Worm (Caenorhabditis elegans) whole organism, L4 larva: ENCODE data around the gene ndx-6.

Experiments
- D1046.2 ChIP-seq: fragments of 200-800 bp; sonication (Bioruptor generic); IDR thresholded peaks from 2 replicates; pipeline ENCODE4 v1.3.6; 2022; ENCODE audit warnings: missing genetic modification characterization, missing compliant biosample characterization
- F37D6.2 ChIP-seq: sonication (generic microtip); optimal IDR thresholded peaks from 2 replicates; lab custom pipeline; 2016; ENCODE audit warnings: mild to moderate bottlenecking, missing genetic modification characterization, missing compliant biosample characterization
- F44E2.7 ChIP-seq: fragments of 200-800 bp; sonication (Bioruptor generic); IDR thresholded peaks from 2 replicates; pipeline ENCODE4 v2.1.2; 2022; ENCODE audit warnings: missing genetic modification characterization, missing compliant biosample characterization
- F49E8.2 ChIP-seq: sonication (generic microtip); optimal IDR thresholded peaks from 2 replicates; lab custom pipeline; 2016; ENCODE audit warnings: missing compliant biosample characterization, mild to moderate bottlenecking, missing genetic modification characterization, borderline replicate concordance
- R02D3.7 ChIP-seq: fragments of 150-350 bp; sonication (generic microtip); optimal IDR thresholded peaks from 3 replicates; lab custom pipeline; 2014; ENCODE audit warnings: missing biosample characterization, missing genetic modification characterization
- T26A8.4 ChIP-seq: fragments of 200-800 bp; sonication (Bioruptor generic); IDR thresholded peaks from 2 replicates; pipeline ENCODE4 v1.3.6; 2022; ENCODE audit warnings: missing genetic modification characterization, missing compliant biosample characterization
- Y48G9A.11 ChIP-seq: fragments of 200-800 bp; sonication (Bioruptor generic); IDR thresholded peaks from 2 replicates; pipeline ENCODE4 v1.3.6; 2022; ENCODE audit warnings: missing genetic modification reagents, missing genetic modification characterization, missing compliant biosample characterization
- Y75B8A.6 ChIP-seq: fragments of 200-800 bp; sonication (Bioruptor generic); IDR thresholded peaks from 2 replicates; pipeline ENCODE4 v1.3.6; 2022; ENCODE audit warnings: missing genetic modification reagents, missing genetic modification characterization, missing compliant biosample characterization
- ZK546.5 ChIP-seq, 2 experiments: sonication (generic microtip); optimal IDR thresholded peaks; 2 replicates each; lab custom pipeline; 2017; ENCODE audit warnings: missing biosample characterization in 2 of 2, missing genetic modification characterization in 2 of 2
- ama-1 ChIP-seq: fragments of 150-350 bp; optimal IDR thresholded peaks from 2 replicates; lab custom pipeline; 2014; ENCODE audit warnings: inconsistent platforms, mixed read lengths
- attf-4 ChIP-seq: sonication (generic microtip); optimal IDR thresholded peaks from 3 replicates; lab custom pipeline; 2017; ENCODE audit warnings: missing biosample characterization, missing genetic modification characterization
- ceh-28 ChIP-seq: fragments of 150-350 bp; optimal IDR thresholded peaks from 2 replicates; lab custom pipeline; 2014; ENCODE audit warnings: missing biosample characterization, missing genetic modification reagents, missing genetic modification characterization
- ces-1 ChIP-seq: fragments of 150-350 bp; sonication (generic microtip); optimal IDR thresholded peaks from 4 replicates; lab custom pipeline; 2014; ENCODE audit warnings: missing biosample characterization, missing genetic modification reagents, missing genetic modification characterization
- cey-2 ChIP-seq: sonication (generic microtip); optimal IDR thresholded peaks from 3 replicates; lab custom pipeline; 2017; ENCODE audit warnings: missing genetic modification characterization, mild to moderate bottlenecking, missing compliant biosample characterization, antibody characterized with exemption, borderline replicate concordance; ENCODE audit not compliant: insufficient read depth
- ctbp-1 ChIP-seq: fragments of 200-800 bp; sonication (Bioruptor generic); IDR thresholded peaks from 2 replicates; pipeline ENCODE4 v1.3.6; 2022; ENCODE audit warnings: missing genetic modification reagents, missing genetic modification characterization, missing compliant biosample characterization
- daf-12 ChIP-seq: fragments of 150-350 bp; optimal IDR thresholded peaks from 2 replicates; lab custom pipeline; 2014; ENCODE audit warnings: missing biosample characterization, missing genetic modification reagents, missing genetic modification characterization
- daf-19 ChIP-seq: fragments of 200-800 bp; sonication (Bioruptor generic); conservative IDR thresholded peaks from 2 replicates; pipeline ENCODE4 v1.3.6; 2022; ENCODE audit warnings: missing genetic modification characterization, missing compliant biosample characterization
- dmd-9 ChIP-seq: fragments of 200-800 bp; sonication (Bioruptor generic); IDR thresholded peaks from 2 replicates; pipeline ENCODE4 v1.3.6; 2022; ENCODE audit warnings: missing genetic modification reagents, missing genetic modification characterization, missing compliant biosample characterization
- duxl-1 ChIP-seq: sonication (generic microtip); optimal IDR thresholded peaks from 2 replicates; lab custom pipeline; 2016; ENCODE audit warnings: mild to moderate bottlenecking, missing genetic modification characterization, moderate library complexity, missing compliant biosample characterization; ENCODE audit not compliant: poor library complexity
- dve-1 ChIP-seq: sonication (generic microtip); optimal IDR thresholded peaks from 2 replicates; lab custom pipeline; 2017; ENCODE audit warnings: antibody characterized with exemption, mild to moderate bottlenecking, missing genetic modification characterization, missing compliant biosample characterization; ENCODE audit not compliant: insufficient read depth
- egl-43 ChIP-seq: fragments of 200-800 bp; sonication (Bioruptor generic); IDR thresholded peaks from 2 replicates; pipeline ENCODE4 v1.3.6; 2022; ENCODE audit warnings: missing genetic modification reagents, missing genetic modification characterization, missing compliant biosample characterization
- fkh-10 ChIP-seq: fragments of 150-350 bp; optimal IDR thresholded peaks from 2 replicates; lab custom pipeline; 2014; ENCODE audit warnings: missing biosample characterization, missing genetic modification reagents, missing genetic modification characterization
- gei-8 ChIP-seq: fragments of 200-800 bp; sonication (Bioruptor generic); optimal IDR thresholded peaks from 2 replicates; lab custom pipeline; 2018; ENCODE audit warnings: mild to moderate bottlenecking, missing genetic modification characterization, missing compliant biosample characterization
- hlh-11 ChIP-seq: fragments of 200-800 bp; sonication (Bioruptor generic); optimal IDR thresholded peaks from 2 replicates; lab custom pipeline; 2018; ENCODE audit warnings: mild to moderate bottlenecking, missing genetic modification characterization, missing compliant biosample characterization
- lin-13 ChIP-seq: fragments of 150-350 bp; optimal IDR thresholded peaks from 2 replicates; lab custom pipeline; 2014; ENCODE audit warnings: missing biosample characterization, missing genetic modification reagents, missing genetic modification characterization
- lin-38 ChIP-seq: fragments of 200-800 bp; sonication (Bioruptor generic); IDR thresholded peaks from 2 replicates; pipeline ENCODE4 v1.3.6; 2022; ENCODE audit warnings: missing genetic modification reagents, missing genetic modification characterization, missing compliant biosample characterization
- lin-39 ChIP-seq: fragments of 150-350 bp; optimal IDR thresholded peaks from 2 replicates; lab custom pipeline; 2014; ENCODE audit warnings: missing biosample characterization, missing genetic modification reagents, missing genetic modification characterization
- lir-3 ChIP-seq: sonication (generic microtip); optimal IDR thresholded peaks from 2 replicates; lab custom pipeline; 2016; ENCODE audit warnings: mild to moderate bottlenecking, missing genetic modification characterization, missing compliant biosample characterization
- madf-5 ChIP-seq, 2 experiments: fragments of 200-800 bp; sonication (Bioruptor generic); IDR thresholded peaks; 2 replicates each; pipeline ENCODE4 v1.3.6; 2022; ENCODE audit warnings: missing compliant biosample characterization in 2 of 2, missing genetic modification characterization in 2 of 2
- madf-9 ChIP-seq: fragments of 200-800 bp; sonication (Bioruptor generic); conservative IDR thresholded peaks from 2 replicates; pipeline ENCODE4 v1.3.6; 2022; ENCODE audit warnings: missing genetic modification reagents, missing genetic modification characterization, missing compliant biosample characterization
- mep-1 ChIP-seq: fragments of 150-350 bp; sonication (generic microtip); optimal IDR thresholded peaks from 3 replicates; lab custom pipeline; 2014; ENCODE audit warnings: missing biosample characterization, missing genetic modification characterization
- mxl-2 ChIP-seq: fragments of 200-800 bp; sonication (Bioruptor generic); conservative IDR thresholded peaks from 2 replicates; pipeline ENCODE4 v1.3.6; 2022; ENCODE audit warnings: missing genetic modification reagents, missing genetic modification characterization, missing compliant biosample characterization
- nhr-11 ChIP-seq: fragments of 150-350 bp; optimal IDR thresholded peaks from 2 replicates; lab custom pipeline; 2014; ENCODE audit warnings: missing biosample characterization, missing genetic modification characterization
- nhr-111 ChIP-seq: fragments of 200-800 bp; sonication (Bioruptor generic); optimal IDR thresholded peaks from 2 replicates; lab custom pipeline; 2018; ENCODE audit warnings: mild to moderate bottlenecking, missing genetic modification characterization, missing compliant biosample characterization
- nhr-28 ChIP-seq: fragments of 150-350 bp; optimal IDR thresholded peaks from 2 replicates; lab custom pipeline; 2014; ENCODE audit warnings: missing biosample characterization, missing genetic modification characterization
- nhr-42 ChIP-seq: fragments of 200-800 bp; sonication (Bioruptor generic); IDR thresholded peaks from 2 replicates; pipeline ENCODE4 v1.3.6; 2022; ENCODE audit warnings: missing genetic modification characterization, missing compliant biosample characterization
- nhr-6 ChIP-seq: fragments of 150-350 bp; optimal IDR thresholded peaks from 2 replicates; lab custom pipeline; 2014; ENCODE audit warnings: missing biosample characterization, missing genetic modification characterization
- pha-4 ChIP-seq, 2 experiments: fragments of 150-350 bp in 1 of 2; fragments of 200-800 bp in 1 of 2; sonication (Bioruptor generic) in 1 of 2; IDR thresholded peaks in 1 of 2; optimal IDR thresholded peaks in 1 of 2; 2 replicates each; pipeline versions ENCODE4 v1.3.6 to Lab custom; 2014 to 2022; ENCODE audit warnings: missing genetic modification characterization in 2 of 2, missing genetic modification reagents in 2 of 2, missing biosample characterization in 1 of 2, missing compliant biosample characterization in 1 of 2
- rbr-2 ChIP-seq: sonication (generic microtip); optimal IDR thresholded peaks from 2 replicates; lab custom pipeline; 2016; ENCODE audit warnings: missing genotype, missing genetic modification characterization, missing compliant biosample characterization
- skn-1 ChIP-seq: fragments of 150-350 bp; optimal IDR thresholded peaks from 2 replicates; lab custom pipeline; 2014; ENCODE audit warnings: missing biosample characterization, missing genetic modification characterization
- snpc-4 ChIP-seq: fragments of 150-350 bp; optimal IDR thresholded peaks from 2 replicates; lab custom pipeline; 2014; ENCODE audit warnings: missing biosample characterization, missing genetic modification characterization
- spr-3 ChIP-seq: fragments of 200-800 bp; sonication (Bioruptor generic); optimal IDR thresholded peaks from 2 replicates; lab custom pipeline; 2018; ENCODE audit warnings: mild to moderate bottlenecking, missing genetic modification characterization, missing compliant biosample characterization
- tag-97 ChIP-seq: fragments of 200-800 bp; sonication (Bioruptor generic); IDR thresholded peaks from 2 replicates; pipeline ENCODE4 v1.3.6; 2022; ENCODE audit warnings: missing genetic modification characterization, missing compliant biosample characterization
- unc-130 ChIP-seq: sonication (generic microtip); optimal IDR thresholded peaks from 2 replicates; lab custom pipeline; 2016; ENCODE audit warnings: missing genetic modification reagents, missing genetic modification characterization, missing compliant biosample characterization
- unc-62 ChIP-seq, 3 experiments: fragments of 150-350 bp in 1 of 3; sonication (generic microtip); optimal IDR thresholded peaks in 2 of 3; peaks in 1 of 3; 1 replicate in 1 of 3; 2 replicates in 2 of 3; lab custom pipeline; 2014 to 2017; ENCODE audit warnings: missing biosample characterization in 3 of 3, missing genetic modification characterization in 3 of 3, missing genetic modification reagents in 3 of 3, missing genotype in 1 of 3
- zfp-2 ChIP-seq: sonication (generic microtip); optimal IDR thresholded peaks from 2 replicates; lab custom pipeline; 2016; ENCODE audit warnings: mild to moderate bottlenecking, missing genetic modification characterization, missing compliant biosample characterization
- zfp-3 ChIP-seq: fragments of 200-800 bp; sonication (Bioruptor generic); conservative IDR thresholded peaks from 2 replicates; pipeline ENCODE4 v1.3.6; 2022; ENCODE audit warnings: missing genetic modification reagents, missing genetic modification characterization, missing compliant biosample characterization
- zip-11 ChIP-seq: fragments of 200-800 bp; sonication (Bioruptor generic); IDR thresholded peaks from 2 replicates; pipeline ENCODE4 v1.3.6; 2022; ENCODE audit warnings: missing genetic modification characterization, missing compliant biosample characterization
- zip-2 ChIP-seq: fragments of 150-350 bp; optimal IDR thresholded peaks from 2 replicates; lab custom pipeline; 2014; ENCODE audit warnings: missing biosample characterization, missing genetic modification characterization
- ztf-11 ChIP-seq: fragments of 150-350 bp; optimal IDR thresholded peaks from 2 replicates; lab custom pipeline; 2014; ENCODE audit warnings: missing biosample characterization, missing genetic modification characterization

The ndx-6 gene

DNA sequence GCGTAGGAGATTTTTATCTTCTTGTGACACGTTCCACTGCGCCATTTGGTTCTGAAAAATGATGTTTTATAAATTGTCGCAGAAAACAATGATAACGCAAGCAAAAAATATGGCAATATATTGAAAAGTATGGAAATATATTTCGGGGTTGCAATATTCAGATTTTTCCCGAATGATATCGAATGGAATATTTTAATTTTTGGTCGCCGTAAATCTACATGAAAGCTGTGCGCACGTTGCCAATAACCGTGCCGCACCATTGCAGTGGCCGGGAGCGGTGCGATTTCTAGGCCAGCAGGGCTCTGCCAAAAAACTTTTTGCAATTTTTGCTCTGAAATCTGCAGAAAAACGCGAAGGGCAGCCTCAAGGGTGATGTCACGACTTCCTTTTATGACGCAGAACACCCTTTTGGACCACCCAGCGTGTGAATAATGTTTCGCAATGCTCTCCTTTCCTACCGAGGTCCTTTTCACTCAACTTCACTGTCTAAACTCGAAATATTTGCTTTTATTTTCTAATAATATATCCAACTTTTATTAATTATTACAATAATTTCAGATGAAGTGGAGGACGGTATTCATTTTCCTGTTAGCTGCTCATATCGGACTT is 31.4 kb downstream of the ndx-6 start, which contains the start of the genes F09E5.11 and bmy-1:
TSS of gene F09E5.11 (minus strand) at position 51 of the 609 bp plus-strand sequence.
TSS of gene bmy-1 (plus strand) at position 559 of the 609 bp plus-strand sequence.
- TF ChIP-seq nhr-111: no peak
- no peak for TF ChIP-seq F49E8.2 (tag; lab: Kevin White, UChicago)
- peak; percentile 81 for TF ChIP-seq mep-1 (tag; lab: Kevin White, UChicago)
- no peak for TF ChIP-seq zip-11 (GFP tag; lab: Robert Waterston, UW)
- TF ChIP-seq daf-19 (GFP tag; lab: Robert Waterston, UW): no peak
- TF ChIP-seq ztf-11 (tag; lab: Kevin White, UChicago): no peak
- no peak for TF ChIP-seq ZK546.5 (tag; optimal IDR thresholded peaks at IDR 0.05; lab: Kevin White, UChicago)
- TF ChIP-seq duxl-1 (tag; lab: Kevin White, UChicago): peak; percentile 72
- no peak for TF ChIP-seq egl-43 (GFP tag; lab: Robert Waterston, UW)
- no peak for TF ChIP-seq nhr-42 (GFP tag; lab: Robert Waterston, UW)
- TF ChIP-seq zfp-2 (tag; lab: Kevin White, UChicago): no peak
- TF ChIP-seq snpc-4 (tag; lab: Kevin White, UChicago): no peak
- no peak for TF ChIP-seq madf-5 (GFP tag; IDR thresholded peaks at IDR 0.05; lab: Robert Waterston, UW)
- TF ChIP-seq tag-97 (GFP tag; lab: Robert Waterston, UW): no peak
- TF ChIP-seq gei-8 (GFP tag; lab: Kevin White, UChicago): no peak
- TF ChIP-seq nhr-6 (tag; lab: Kevin White, UChicago): peak; percentile 70
- TF ChIP-seq ctbp-1 (GFP tag; lab: Robert Waterston, UW): 0 out of 2 replicates have a peak, but pooled peaks have one; percentile 54
- peak; percentile 74; the same call in 1 of the 2 replicates for TF ChIP-seq Y48G9A.11 (GFP tag; lab: Robert Waterston, UW)
- TF ChIP-seq lin-39 (tag; lab: Kevin White, UChicago): no peak
- TF ChIP-seq mxl-2 (GFP tag; lab: Robert Waterston, UW): no peak
- TF ChIP-seq rbr-2 (tag; lab: Kevin White, UChicago): peak; percentile 82
- peak; percentile 79 for TF ChIP-seq lin-13 (GFP tag; lab: Kevin White, UChicago)
- TF ChIP-seq F37D6.2 (tag; lab: Kevin White, UChicago): peak; percentile 58
- TF ChIP-seq F44E2.7: no peak
- peak in 1 of 2 experiments; percentile 89 for TF ChIP-seq unc-62 (GFP tag; optimal IDR thresholded peaks at IDR 0.05 in 1 of 2; lab: Kevin White, UChicago)
- TF ChIP-seq unc-62 (tag; optimal IDR thresholded peaks at IDR 0.05; lab: Kevin White, UChicago): no peak
- no peak for TF ChIP-seq attf-4 (tag; lab: Kevin White, UChicago)
- no peak for TF ChIP-seq ceh-28 (tag; lab: Kevin White, UChicago)
- peak; percentile 19 for TF ChIP-seq ama-1
- TF ChIP-seq lin-38 (GFP tag; lab: Robert Waterston, UW): peak; percentile 78
- no peak for TF ChIP-seq daf-12 (tag; lab: Kevin White, UChicago)
- no peak for TF ChIP-seq D1046.2 (GFP tag; lab: Robert Waterston, UW)
- TF ChIP-seq fkh-10 (GFP tag; lab: Kevin White, UChicago): peak; percentile 61
- 0 out of 2 replicates have a peak, but pooled peaks have one; percentile 14 for TF ChIP-seq zfp-3 (GFP tag; lab: Robert Waterston, UW)
- TF ChIP-seq hlh-11 (tag; lab: Kevin White, UChicago): peak; percentile 80
- no peak for TF ChIP-seq skn-1 (tag; lab: Kevin White, UChicago)
- no peak for TF ChIP-seq zip-2
- TF ChIP-seq Y75B8A.6 (GFP tag; lab: Robert Waterston, UW): no peak
- peak; percentile 47 for TF ChIP-seq nhr-11
- TF ChIP-seq unc-130 (GFP tag; lab: Kevin White, UChicago): peak; percentile 98
- TF ChIP-seq dve-1 (tag; lab: Kevin White, UChicago): peak; percentile 84
- peak; percentile 53 for TF ChIP-seq nhr-28 (tag; lab: Kevin White, UChicago)
- TF ChIP-seq dmd-9 (GFP tag; lab: Robert Waterston, UW): peak; percentile 83
- no peak for TF ChIP-seq spr-3
- peak; percentile 93 for TF ChIP-seq R02D3.7 (tag; lab: Kevin White, UChicago)
- TF ChIP-seq lir-3 (tag; lab: Kevin White, UChicago): no peak
- no peak for TF ChIP-seq cey-2 (tag; lab: Kevin White, UChicago)
- TF ChIP-seq T26A8.4 (GFP tag; lab: Robert Waterston, UW): peak; percentile 80
- TF ChIP-seq pha-4 (GFP tag; IDR thresholded peaks at IDR 0.05; lab: Robert Waterston, UW): peak; percentile 67
- TF ChIP-seq pha-4 (tag; optimal IDR thresholded peaks at IDR 0.05; lab: Kevin White, UChicago): no peak
- TF ChIP-seq ces-1 (GFP tag; lab: Kevin White, UChicago): no peak
- peak; percentile 67 for TF ChIP-seq madf-9 (GFP tag; lab: Robert Waterston, UW)
